Worm (Caenorhabditis elegans): ENCODE results near the gene F25E5.5.

DNA sequence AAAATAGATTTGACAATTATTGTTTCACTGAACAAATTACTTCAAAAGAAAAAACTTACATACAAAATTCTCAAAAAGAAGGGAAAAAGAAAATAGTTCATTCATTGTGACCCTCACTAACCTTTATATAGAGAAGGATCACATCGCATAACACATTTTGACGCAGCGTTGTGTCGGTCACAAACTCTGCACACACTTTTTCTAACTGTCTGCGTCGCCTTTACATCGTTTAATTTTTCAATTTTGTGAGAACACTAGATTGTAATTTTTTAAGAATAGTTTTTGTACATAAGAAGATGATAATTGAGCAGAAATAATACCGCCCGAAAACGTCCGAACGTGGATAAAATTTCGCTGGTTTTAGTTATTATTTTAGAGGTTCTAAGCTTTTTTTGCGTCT lies 33.9 kb downstream of the F25E5.5 start, which contains the start of gene C18B10.6:
- no peak for TF ChIP-seq ham-2 (GFP tag; optimal IDR thresholded peaks at IDR 0.05)
- no peak for TF ChIP-seq nhr-12 (tag; optimal IDR thresholded peaks at IDR 0.05)
- no peak for TF ChIP-seq pha-4 (tag; optimal IDR thresholded peaks at IDR 0.05)
- TF ChIP-seq unc-39 (tag; optimal IDR thresholded peaks at IDR 0.05) = no peak
